Worm (Caenorhabditis elegans): Measurements from ENCODE around the gene nhr-158.

ce11 chrV:3890761-3891160, 16.8 kb upstream of the nhr-158 start, which contains the start of gene C17E7.9:
- no peak for TF ChIP-seq ama-1 (optimal IDR thresholded peaks at IDR 0.05)
- no peak for TF ChIP-seq lim-6 (tag; optimal IDR thresholded peaks at IDR 0.05)
